Worm (Caenorhabditis elegans): ENCODE measurements around the gene F21A3.4.
A peak's percentile ranks its signal among the peaks of the same experiment; 100 is the strongest.

The F21A3.4 gene

DNA sequence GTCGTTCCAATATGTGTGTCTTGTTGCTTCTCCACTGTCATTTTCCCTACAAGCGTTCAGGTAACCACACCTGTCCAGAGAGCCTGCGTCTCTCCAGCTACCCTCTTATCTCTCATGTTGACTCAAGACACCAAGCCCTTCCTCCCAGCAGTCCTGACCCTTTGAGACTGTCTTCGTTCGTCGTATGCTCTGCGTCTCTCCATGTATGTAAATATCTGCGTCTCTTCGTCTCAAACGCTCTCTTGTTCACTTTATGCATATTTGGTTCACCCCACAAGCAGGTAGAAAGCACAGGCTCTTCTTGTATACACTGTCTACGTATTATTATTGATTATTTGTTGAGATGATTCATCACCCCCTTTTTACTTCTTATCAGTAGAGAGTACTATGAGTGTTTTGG lies 38.7 kb upstream of the F21A3.4 start (continued):
- TF ChIP-seq mxl-3 (GFP tag; optimal IDR thresholded peaks at IDR 0.05), result peak; percentile 49
- TF ChIP-seq dpl-1 (GFP tag; optimal IDR thresholded peaks at IDR 0.05), result peak; percentile 37
- TF ChIP-seq nhr-28 (tag; optimal IDR thresholded peaks at IDR 0.05), result peak; percentile 82
- TF ChIP-seq lin-29 (GFP tag; IDR thresholded peaks at IDR 0.05), result no peak
- peak; percentile 95 for TF ChIP-seq nhr-41 (GFP tag; IDR thresholded peaks at IDR 0.05)
- TF ChIP-seq ceh-28 (tag; optimal IDR thresholded peaks at IDR 0.05), result peak; percentile 17
- no peak for TF ChIP-seq mdl-1 (tag; optimal IDR thresholded peaks at IDR 0.05)
- TF ChIP-seq F44E2.7 (GFP tag; IDR thresholded peaks at IDR 0.05), result no peak
- no peak for TF ChIP-seq hlh-30 (tag; optimal IDR thresholded peaks at IDR 0.05; ENCODE audit: insufficient read depth)
- TF ChIP-seq zfp-2 (tag; optimal IDR thresholded peaks at IDR 0.05), result no peak
- TF ChIP-seq zip-2 (tag; optimal IDR thresholded peaks at IDR 0.05), result no peak
- no peak for TF ChIP-seq egl-27 (tag; optimal IDR thresholded peaks at IDR 0.05)
- no peak for TF ChIP-seq arid-1 (GFP tag; conservative IDR thresholded peaks at IDR 0.05)
- TF ChIP-seq ceh-62 (tag; optimal IDR thresholded peaks at IDR 0.05), result no peak
- peak; percentile 56 for TF ChIP-seq jun-1 (tag; optimal IDR thresholded peaks at IDR 0.05)
- TF ChIP-seq ama-1 (optimal IDR thresholded peaks at IDR 0.05), result no peak
- TF ChIP-seq ZK337.2 (GFP tag; IDR thresholded peaks at IDR 0.05), result no peak
- TF ChIP-seq T20F7.1 (GFP tag; optimal IDR thresholded peaks at IDR 0.05), result no peak
- peak; percentile 42 for TF ChIP-seq mes-2 (tag; optimal IDR thresholded peaks at IDR 0.05; ENCODE audit: poor library complexity, severe bottlenecking)
- 0 out of 2 replicates have a peak, but pooled peaks have one; percentile 36 for TF ChIP-seq D1046.2 (GFP tag; IDR thresholded peaks at IDR 0.05)
- TF ChIP-seq daf-8 (GFP tag; IDR thresholded peaks at IDR 0.05), result no peak
- peak; percentile 59 for TF ChIP-seq pqm-1 (tag; optimal IDR thresholded peaks at IDR 0.05)
- no peak for TF ChIP-seq unc-62 (GFP tag; optimal IDR thresholded peaks at IDR 0.05 in 1 of 2)
- TF ChIP-seq unc-62 (tag; optimal IDR thresholded peaks at IDR 0.05), result no peak
- TF ChIP-seq dve-1 (tag; optimal IDR thresholded peaks at IDR 0.05; ENCODE audit: insufficient read depth), result peak; percentile 90
- no peak for TF ChIP-seq snpc-4 (tag; optimal IDR thresholded peaks at IDR 0.05)
- TF ChIP-seq nhr-48 (tag; optimal IDR thresholded peaks at IDR 0.05), result peak; percentile 71
- TF ChIP-seq php-3 (GFP tag; IDR thresholded peaks at IDR 0.05), result peak; percentile 75; the same call in 1 of the 2 replicates
- no peak for TF ChIP-seq Y75B8A.6 (GFP tag; IDR thresholded peaks at IDR 0.05)
- peak; percentile 57 for TF ChIP-seq T26A8.4 (GFP tag; IDR thresholded peaks at IDR 0.05)

DNA sequence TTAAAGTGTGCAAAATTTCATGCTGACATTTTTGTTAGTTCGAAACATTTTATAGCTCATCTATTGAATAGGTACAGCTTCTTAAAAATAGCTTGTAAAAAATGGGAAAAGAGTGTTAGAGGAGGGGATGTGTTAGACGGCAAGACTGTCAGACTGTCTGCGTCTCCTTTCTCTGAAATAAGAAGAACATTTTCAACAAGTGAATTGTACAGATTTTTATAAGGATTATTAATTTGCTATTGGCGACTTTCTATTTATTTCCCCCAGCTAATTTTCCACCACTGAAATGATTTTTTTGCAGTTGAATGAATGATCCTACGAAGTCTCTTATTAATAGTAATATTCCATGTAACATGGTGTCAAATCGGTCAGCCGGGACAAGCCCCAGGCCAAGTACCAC lies 38.0 kb upstream of the F21A3.4 start, which contains the start of gene C06B8.7:
C06B8.7 (plus strand) TSS at position 301 of the 400 bp plus-strand sequence.
- TF ChIP-seq dve-1 (tag; optimal IDR thresholded peaks at IDR 0.05; ENCODE audit: insufficient read depth) (no peak), Y48G9A.11 (GFP tag; IDR thresholded peaks at IDR 0.05) (no peak), aha-1 (tag) (no peak), tag-97 (GFP tag; IDR thresholded peaks at IDR 0.05) (no peak), nhr-77 (tag; optimal IDR thresholded peaks at IDR 0.05) (no peak), lin-13 (GFP tag; optimal IDR thresholded peaks at IDR 0.05) (no peak), spr-1 (tag; optimal IDR thresholded peaks at IDR 0.05) (no peak), nhr-6 (tag; optimal IDR thresholded peaks at IDR 0.05) (no peak), unc-39 (tag; optimal IDR thresholded peaks at IDR 0.05) (no peak), T20F7.1 (GFP tag; optimal IDR thresholded peaks at IDR 0.05) (no peak)

DNA sequence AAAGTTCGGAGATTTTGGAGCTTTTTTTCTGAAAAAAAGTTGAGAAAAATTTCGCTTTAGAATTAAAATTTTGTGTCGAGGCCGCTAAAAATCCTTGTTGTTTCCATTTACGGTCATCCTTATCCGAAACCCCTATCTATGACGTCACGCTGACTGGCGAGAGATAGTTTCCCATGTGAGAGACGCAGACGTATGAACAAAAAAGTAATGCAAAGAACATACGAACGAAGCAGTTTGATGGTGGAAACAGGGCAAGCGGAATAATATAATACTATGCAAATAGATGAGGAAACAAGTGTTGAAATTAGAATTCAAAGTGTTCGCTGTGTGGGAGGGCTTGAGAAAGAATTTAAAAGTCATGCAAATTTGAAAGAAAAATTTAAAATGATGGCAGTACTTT lies 37.3 kb upstream of the F21A3.4 start:
- TF ChIP-seq F26F4.8 (GFP tag; conservative IDR thresholded peaks at IDR 0.05) (no peak), gei-8 (GFP tag; optimal IDR thresholded peaks at IDR 0.05) (no peak), dve-1 (tag; optimal IDR thresholded peaks at IDR 0.05; ENCODE audit: insufficient read depth) (peak; percentile 50), ZK337.2 (GFP tag; IDR thresholded peaks at IDR 0.05) (no peak), daf-16 (GFP tag; optimal IDR thresholded peaks at IDR 0.05) (no peak), daf-16 (tag; optimal IDR thresholded peaks at IDR 0.05) (peak; percentile 51), mdt-29 (GFP tag; IDR thresholded peaks at IDR 0.05) (no peak), hlh-11 (tag; optimal IDR thresholded peaks at IDR 0.05) (peak; percentile 24), mes-2 (tag; optimal IDR thresholded peaks at IDR 0.05; ENCODE audit: poor library complexity, severe bottlenecking) (peak; percentile 1), mdl-1 (tag; optimal IDR thresholded peaks at IDR 0.05) (no peak), tag-97 (GFP tag; IDR thresholded peaks at IDR 0.05) (no peak), nhr-102 (tag; optimal IDR thresholded peaks at IDR 0.05) (no peak), cey-2 (tag; optimal IDR thresholded peaks at IDR 0.05; ENCODE audit: borderline replicate concordance, insufficient read depth) (no peak), lin-13 (GFP tag; optimal IDR thresholded peaks at IDR 0.05) (no peak)
